Fruit fly (Drosophila melanogaster): ENCODE data around the gene epsilonCOP.

The epsilonCOP gene

DNA sequence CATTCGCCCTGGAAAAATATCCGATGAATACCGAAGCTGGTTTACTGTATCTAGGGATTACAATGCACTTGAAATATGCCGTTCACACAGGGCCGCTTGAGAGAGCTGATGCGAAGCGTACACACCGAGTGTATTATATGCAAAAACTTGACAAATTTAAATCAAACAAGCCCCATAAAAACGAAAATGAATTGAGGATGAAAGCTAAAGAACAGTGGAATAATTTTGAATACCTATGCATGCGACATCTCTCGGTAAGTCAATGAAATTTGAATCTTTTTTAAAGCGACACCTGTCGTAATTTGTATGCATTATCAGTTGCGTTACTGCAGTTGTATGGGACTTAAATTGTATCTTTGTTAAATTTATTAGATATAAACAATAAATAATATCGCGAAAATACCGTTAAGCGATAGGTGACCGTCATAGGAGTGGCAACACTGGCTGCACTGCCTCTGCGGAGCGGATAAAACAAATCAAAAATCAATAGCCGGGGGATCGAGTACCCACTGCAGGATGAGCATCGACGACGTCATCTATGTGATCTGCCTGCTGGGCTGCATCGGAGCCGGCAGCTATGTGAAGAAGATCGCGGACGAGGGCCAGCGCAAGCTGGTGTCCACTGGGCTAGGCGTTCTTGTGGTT is 32.8 kb upstream of the epsilonCOP start, which contains the start of gene frj (continued):
- TF ChIP-seq tna (GFP tag; IDR thresholded peaks at IDR 0.05; ENCODE audit: partially characterized antibody) (no peak), NC2α (GFP tag; optimal IDR thresholded peaks at IDR 0.05) (no peak), CG6175 (GFP tag; IDR thresholded peaks at IDR 0.05) (0 out of 3 replicates have a peak, but pooled peaks have one; percentile 41), Stat92E (GFP tag; optimal IDR thresholded peaks at IDR 0.05) (peak in 2 of 3 experiments; percentile 47 to 54), dati (GFP tag; IDR thresholded peaks at IDR 0.05) (no peak), Drgx (GFP tag; IDR thresholded peaks at IDR 0.05) (peak; percentile 36; the same call in 1 of the 2 replicates), Ravus (GFP tag; IDR thresholded peaks at IDR 0.05) (no peak), oc (tag; optimal IDR thresholded peaks at IDR 0.05) (peak; percentile 58), toy (GFP tag; IDR thresholded peaks at IDR 0.05) (no peak), CG8944 (GFP tag; optimal IDR thresholded peaks at IDR 0.05) (peak; percentile 75), CG11504 (tag; optimal IDR thresholded peaks at IDR 0.05) (no peak), Dek (tag; optimal IDR thresholded peaks at IDR 0.05) (peak; percentile 57), lola (GFP tag; optimal IDR thresholded peaks at IDR 0.05) (peak in 2 of 3 experiments; percentile 26 to 91), pb (GFP tag; optimal IDR thresholded peaks at IDR 0.05) (peak; percentile 41), Hr78 (GFP tag; optimal IDR thresholded peaks at IDR 0.05) (no peak), en (GFP tag; optimal IDR thresholded peaks at IDR 0.05) (no peak), CG17612 (GFP tag; IDR thresholded peaks at IDR 0.05) (no peak), CG4820 (GFP tag; optimal IDR thresholded peaks at IDR 0.05) (peak; percentile 49), CG18764 (GFP tag; optimal IDR thresholded peaks at IDR 0.05) (peak; percentile 53), Meics (GFP tag; optimal IDR thresholded peaks at IDR 0.05) (peak; percentile 29), CG4424 (GFP tag; optimal IDR thresholded peaks at IDR 0.05) (peak; percentile 66), CG3838 (GFP tag; optimal IDR thresholded peaks at IDR 0.05) (peak; percentile 54), bab2 (GFP tag; optimal IDR thresholded peaks at IDR 0.05) (peak; percentile 67), Nf-YB (GFP tag; optimal IDR thresholded peaks at IDR 0.05) (no peak), cg (GFP tag; optimal IDR thresholded peaks at IDR 0.05) (no peak), tio (GFP tag; optimal IDR thresholded peaks at IDR 0.05) (no peak), yki (optimal IDR thresholded peaks at IDR 0.05) (no peak), Rfx (GFP tag; IDR thresholded peaks at IDR 0.05) (peak; percentile 84), sna (GFP tag; IDR thresholded peaks at IDR 0.05; ENCODE audit: partially characterized antibody) (peak; percentile 68), p53 (GFP tag; optimal IDR thresholded peaks at IDR 0.05) (peak; percentile 60), GATAe (GFP tag; conservative IDR thresholded peaks at IDR 0.05) (no peak), sc (optimal IDR thresholded peaks at IDR 0.05) (no peak), sc (GFP tag; optimal IDR thresholded peaks at IDR 0.05) (no peak), Ada2b (GFP tag; IDR thresholded peaks at IDR 0.05) (peak; percentile 31; the same call in 1 of the 2 replicates), kni (GFP tag; optimal IDR thresholded peaks at IDR 0.05) (no peak), CG13296 (GFP tag; optimal IDR thresholded peaks at IDR 0.05) (peak; percentile 4), tx (GFP tag; optimal IDR thresholded peaks at IDR 0.05) (peak; percentile 73), CG9609 (GFP tag; optimal IDR thresholded peaks at IDR 0.05) (peak; percentile 85), CG2202 (tag; optimal IDR thresholded peaks at IDR 0.05) (no peak), gem (tag; optimal IDR thresholded peaks at IDR 0.05) (peak; percentile 76), Dad (GFP tag; optimal IDR thresholded peaks at IDR 0.05) (peak; percentile 37), CG4360 (GFP tag; IDR thresholded peaks at IDR 0.05) (no peak)

All from whole organism, embryonic.